Worm (Caenorhabditis elegans) whole organism, young adult: Measurements from ENCODE around the gene unc-10.
A peak's percentile ranks its signal among the peaks of the same experiment; 100 is the strongest.

Experiments used
- B0019.2 ChIP-seq: fragments of 200-800 bp; sonication (Bioruptor generic); conservative IDR thresholded peaks from 2 replicates; pipeline ENCODE4 v1.3.6; 2022; ENCODE audit warnings: missing genetic modification reagents, missing genetic modification characterization, missing compliant biosample characterization
- B0336.3 ChIP-seq: fragments of 200-800 bp; sonication (Bioruptor generic); IDR thresholded peaks from 2 replicates; pipeline ENCODE4 v1.3.6; 2022; ENCODE audit warnings: missing genetic modification characterization, missing compliant biosample characterization
- F33H1.4 ChIP-seq: fragments of 200-800 bp; sonication (Bioruptor generic); IDR thresholded peaks from 2 replicates; pipeline ENCODE4 v1.3.6; 2022; ENCODE audit warnings: missing genetic modification reagents, missing genetic modification characterization, missing compliant biosample characterization
- F57A8.1 ChIP-seq: fragments of 200-800 bp; sonication (Bioruptor generic); optimal IDR thresholded peaks from 2 replicates; lab custom pipeline; 2018; ENCODE audit warnings: mild to moderate bottlenecking, missing genetic modification characterization, moderate library complexity, missing compliant biosample characterization
- T07F8.4 ChIP-seq: sonication (generic microtip); optimal IDR thresholded peaks from 2 replicates; lab custom pipeline; 2016; ENCODE audit warnings: mild to moderate bottlenecking, missing genetic modification characterization, moderate library complexity, missing compliant biosample characterization
- aptf-2 ChIP-seq: fragments of 200-800 bp; sonication (Bioruptor generic); conservative IDR thresholded peaks from 2 replicates; pipeline ENCODE4 v1.3.6; 2022; ENCODE audit warnings: missing genetic modification reagents, missing genetic modification characterization, missing compliant biosample characterization
- atf-7 ChIP-seq: sonication (generic microtip); optimal IDR thresholded peaks from 2 replicates; lab custom pipeline; 2017; ENCODE audit warnings: mild to moderate bottlenecking, missing genetic modification characterization, missing compliant biosample characterization
- athp-1 ChIP-seq: sonication (generic microtip); optimal IDR thresholded peaks from 2 replicates; lab custom pipeline; 2017; ENCODE audit warnings: mild to moderate bottlenecking, missing genetic modification characterization, missing compliant biosample characterization
- ccch-3 ChIP-seq: fragments of 200-800 bp; sonication (Bioruptor generic); optimal IDR thresholded peaks from 2 replicates; lab custom pipeline; 2018; ENCODE audit warnings: mild to moderate bottlenecking, missing genetic modification characterization, missing compliant biosample characterization
- cebp-1 ChIP-seq, 2 experiments: fragments of 200-800 bp in 1 of 2; sonication (Bioruptor generic) in 1 of 2; sonication (generic microtip) in 1 of 2; IDR thresholded peaks in 1 of 2; optimal IDR thresholded peaks in 1 of 2; 2 replicates each; pipeline versions ENCODE4 v1.3.6 to Lab custom; 2017 to 2022; ENCODE audit warnings: missing compliant biosample characterization in 2 of 2, missing genetic modification characterization in 2 of 2, mild to moderate bottlenecking in 1 of 2, missing genetic modification reagents in 1 of 2, moderate library complexity in 1 of 2
- ceh-100 ChIP-seq: fragments of 200-800 bp; sonication (Bioruptor generic); IDR thresholded peaks from 2 replicates; pipeline ENCODE4 v1.3.6; 2022; ENCODE audit warnings: missing genetic modification reagents, missing genetic modification characterization, missing compliant biosample characterization
- chd-7 ChIP-seq: sonication (generic microtip); optimal IDR thresholded peaks from 2 replicates; lab custom pipeline; 2016; ENCODE audit warnings: mild to moderate bottlenecking, missing genetic modification characterization, moderate library complexity, missing compliant biosample characterization
- ets-4 ChIP-seq: fragments of 200-800 bp; sonication (Bioruptor generic); optimal IDR thresholded peaks from 2 replicates; lab custom pipeline; 2018; ENCODE audit warnings: mild to moderate bottlenecking, missing genetic modification characterization, missing compliant biosample characterization
- hlh-12 ChIP-seq: sonication (generic microtip); optimal IDR thresholded peaks from 2 replicates; lab custom pipeline; 2016; ENCODE audit warnings: missing genetic modification characterization, missing compliant biosample characterization
- hmg-1.2 ChIP-seq: fragments of 200-800 bp; sonication (Bioruptor generic); IDR thresholded peaks from 2 replicates; pipeline ENCODE4 v1.3.6; 2022; ENCODE audit warnings: missing genetic modification reagents, missing genetic modification characterization, missing compliant biosample characterization
- hrde-1 ChIP-seq: sonication (generic microtip); optimal IDR thresholded peaks from 2 replicates; lab custom pipeline; 2016; ENCODE audit warnings: missing genetic modification characterization, mild to moderate bottlenecking, missing compliant biosample characterization, moderate library complexity, missing genotype, missing genetic modification reagents, borderline replicate concordance
- let-526 ChIP-seq: fragments of 200-800 bp; sonication (Bioruptor generic); IDR thresholded peaks from 2 replicates; pipeline ENCODE4 v1.3.6; 2022; ENCODE audit warnings: missing genetic modification reagents, missing genetic modification characterization, missing compliant biosample characterization
- lin-35 ChIP-seq, 3 experiments: fragments of 150-350 bp in 2 of 3; sonication (generic microtip) in 1 of 3; optimal IDR thresholded peaks; 2 replicates each; lab custom pipeline; 2014 to 2018; ENCODE audit warnings: missing biosample characterization in 3 of 3, missing genetic modification characterization in 3 of 3, missing genetic modification reagents in 3 of 3
- madf-6 ChIP-seq: fragments of 200-800 bp; sonication (Bioruptor generic); IDR thresholded peaks from 2 replicates; pipeline ENCODE4 v1.3.6; 2022; ENCODE audit warnings: missing genetic modification reagents, missing genetic modification characterization, missing compliant biosample characterization
- nfyb-1 ChIP-seq: fragments of 200-800 bp; sonication (Bioruptor generic); IDR thresholded peaks from 2 replicates; pipeline ENCODE4 v1.3.6; 2022; ENCODE audit warnings: missing genetic modification reagents, missing genetic modification characterization, missing compliant biosample characterization
- nhr-120 ChIP-seq: fragments of 200-800 bp; sonication (Bioruptor generic); IDR thresholded peaks from 2 replicates; pipeline ENCODE4 v1.3.6; 2022; ENCODE audit warnings: missing genetic modification characterization, missing compliant biosample characterization
- nhr-179 ChIP-seq: sonication (generic microtip); optimal IDR thresholded peaks from 2 replicates; lab custom pipeline; 2016; ENCODE audit warnings: mild to moderate bottlenecking, missing genetic modification characterization, missing compliant biosample characterization
- nhr-80 ChIP-seq: sonication (generic microtip); optimal IDR thresholded peaks from 2 replicates; lab custom pipeline; 2016; ENCODE audit warnings: missing genetic modification characterization, missing compliant biosample characterization
- nhr-90 ChIP-seq: sonication (generic microtip); optimal IDR thresholded peaks from 2 replicates; lab custom pipeline; 2016; ENCODE audit warnings: missing genotype, mild to moderate bottlenecking, missing genetic modification characterization, missing compliant biosample characterization
- pbrm-1 ChIP-seq: fragments of 200-800 bp; sonication (Bioruptor generic); IDR thresholded peaks from 2 replicates; pipeline ENCODE4 v1.3.6; 2022; ENCODE audit warnings: missing genetic modification reagents, missing genetic modification characterization, missing compliant biosample characterization
- pha-4 ChIP-seq: fragments of 150-350 bp; sonication (generic microtip); optimal IDR thresholded peaks from 2 replicates; lab custom pipeline; 2014; ENCODE audit warnings: missing biosample characterization, missing genetic modification reagents, missing genetic modification characterization
- repo-1 ChIP-seq: sonication (generic microtip); optimal IDR thresholded peaks from 2 replicates; lab custom pipeline; 2017; ENCODE audit warnings: mild to moderate bottlenecking, missing genetic modification characterization, missing compliant biosample characterization
- tbp1 ChIP-seq: fragments of 200-800 bp; sonication (Bioruptor generic); optimal IDR thresholded peaks from 2 replicates; lab custom pipeline; 2018; ENCODE audit warnings: mild to moderate bottlenecking, missing genetic modification characterization, missing compliant biosample characterization
- tbx-9 ChIP-seq: sonication (generic microtip); optimal IDR thresholded peaks from 2 replicates; lab custom pipeline; 2016; ENCODE audit warnings: borderline replicate concordance, missing genetic modification characterization, inconsistent platforms, missing compliant biosample characterization
- zfh-2 ChIP-seq: fragments of 200-800 bp; sonication (Bioruptor generic); conservative IDR thresholded peaks from 2 replicates; pipeline ENCODE4 v1.3.6; 2022; ENCODE audit warnings: missing genetic modification reagents, missing genetic modification characterization, missing compliant biosample characterization
- ztf-18 ChIP-seq: sonication (generic microtip); optimal IDR thresholded peaks from 2 replicates; lab custom pipeline; 2016; ENCODE audit warnings: missing genotype, mild to moderate bottlenecking, missing genetic modification characterization, missing compliant biosample characterization
- ztf-26 ChIP-seq: sonication (generic microtip); optimal IDR thresholded peaks from 2 replicates; lab custom pipeline; 2017; ENCODE audit warnings: missing genetic modification characterization, missing compliant biosample characterization

unc-10 gene

ce11 chrX:7315329-7315728 is 35.2 kb upstream of the unc-10 start, which contains the start of gene spp-3:
Gene spp-3 (minus strand): TSS chrX:7315353.
- TF ChIP-seq pha-4 (tag; lab: Kevin White, UChicago), result no peak
- no peak for TF ChIP-seq F33H1.4 (GFP tag; lab: Robert Waterston, UW)
- no peak for TF ChIP-seq ccch-3 (GFP tag; lab: Kevin White, UChicago)
- peak; percentile 65 for TF ChIP-seq ets-4 (GFP tag; lab: Kevin White, UChicago)
- no peak for TF ChIP-seq nhr-120
- TF ChIP-seq B0019.2 (GFP tag; lab: Robert Waterston, UW), result no peak
- TF ChIP-seq atf-7, result peak; percentile 20
- 0 out of 2 replicates have a peak, but pooled peaks have one; percentile 5 for TF ChIP-seq madf-6 (GFP tag; lab: Robert Waterston, UW)
- TF ChIP-seq cebp-1 (GFP tag; IDR thresholded peaks at IDR 0.05; lab: Robert Waterston, UW), result no peak
- peak; percentile 40 for TF ChIP-seq cebp-1 (tag; optimal IDR thresholded peaks at IDR 0.05; lab: Kevin White, UChicago)
- peak; percentile 82 for TF ChIP-seq nhr-80 (tag; lab: Kevin White, UChicago)
- TF ChIP-seq hrde-1, result no peak
- 0 out of 2 replicates have a peak, but pooled peaks have one; percentile 56 for TF ChIP-seq nfyb-1 (GFP tag; lab: Robert Waterston, UW)

ce11 chrX:7314564-7314963 is 34.4 kb upstream of the unc-10 start:
- TF ChIP-seq T07F8.4 (tag; lab: Kevin White, UChicago) (no peak), B0336.3 (GFP tag; lab: Robert Waterston, UW) (0 out of 2 replicates have a peak, but pooled peaks have one; percentile 15), tbx-9 (no peak), nfyb-1 (GFP tag; lab: Robert Waterston, UW) (no peak), pbrm-1 (GFP tag; lab: Robert Waterston, UW) (no peak), let-526 (no peak), tbp1 (peak; percentile 3), athp-1 (tag; lab: Kevin White, UChicago) (no peak), nhr-80 (tag; lab: Kevin White, UChicago) (peak; percentile 21), repo-1 (tag; lab: Kevin White, UChicago) (peak; percentile 27)
- TF ChIP-seq, all 124 proteins: peak for 4

ce11 chrX:7313236-7313635 is 33.1 kb upstream of the unc-10 start:
- TF ChIP-seq lin-35 (GFP tag; optimal IDR thresholded peaks at IDR 0.05; lab: Kevin White, UChicago) (no peak), chd-7 (no peak), nhr-179 (no peak), nhr-90 (tag; lab: Kevin White, UChicago) (no peak), hlh-12 (no peak), ztf-18 (tag; lab: Kevin White, UChicago) (no peak), ceh-100 (GFP tag; lab: Robert Waterston, UW) (no peak)

ce11 chrX:7311870-7312269 is 31.7 kb upstream of the unc-10 start:
- TF ChIP-seq aptf-2 (GFP tag; lab: Robert Waterston, UW) (peak; percentile 91), zfh-2 (GFP tag; lab: Robert Waterston, UW) (no peak)

ce11 chrX:7309775-7310174 is 29.7 kb upstream of the unc-10 start, which contains the start of the genes his-38 and his-40:
Gene his-38 (minus strand): TSS chrX:7309875.
Gene his-40 (plus strand): TSS chrX:7310110.
- TF ChIP-seq nhr-80 (tag; lab: Kevin White, UChicago), result no peak
- no peak for TF ChIP-seq F57A8.1 (GFP tag; lab: Kevin White, UChicago)
- no peak for TF ChIP-seq F33H1.4 (GFP tag; lab: Robert Waterston, UW)
- no peak for TF ChIP-seq ztf-26 (tag; lab: Kevin White, UChicago)
- peak; percentile 36; the same call in 1 of the 2 replicates for TF ChIP-seq hmg-1.2 (GFP tag; lab: Robert Waterston, UW)
